Fruit fly (Drosophila melanogaster) whole organism, prepupa: Measurements from ENCODE around the gene GstD1.
A peak's percentile ranks its signal among the peaks of the same experiment; 100 is the strongest.

Source experiments
- CG10669 ChIP-seq: fragments of 200-800 bp; sonication (Bioruptor generic); optimal IDR thresholded peaks from 3 replicates; lab custom pipeline; 2018; ENCODE audit warnings: missing biosample characterization, mild to moderate bottlenecking, missing genetic modification characterization, moderate library complexity
- CG11294 ChIP-seq: fragments of 200-800 bp; sonication (Bioruptor generic); IDR thresholded peaks from 2 replicates; pipeline ENCODE4 v1.3.6; 2022; ENCODE audit warnings: missing biosample characterization, missing genetic modification characterization
- CG15336 ChIP-seq: fragments of 200-800 bp; sonication (Bioruptor generic); IDR thresholded peaks from 2 replicates; pipeline ENCODE4 v1.3.6; 2022; ENCODE audit warnings: missing biosample characterization, missing genetic modification characterization
- CG1621 ChIP-seq: fragments of 200-800 bp; sonication (Bioruptor generic); optimal IDR thresholded peaks from 3 replicates; lab custom pipeline; 2018; ENCODE audit warnings: missing biosample characterization, mild to moderate bottlenecking, missing genetic modification characterization
- CG32006 ChIP-seq: fragments of 200-800 bp; sonication (Bioruptor generic); optimal IDR thresholded peaks from 3 replicates; lab custom pipeline; 2017; ENCODE audit warnings: missing biosample characterization, mild to moderate bottlenecking, missing genetic modification characterization
- CG4318 ChIP-seq: fragments of 200-800 bp; sonication (Bioruptor generic); optimal IDR thresholded peaks from 3 replicates; lab custom pipeline; 2017; ENCODE audit warnings: missing biosample characterization, mild to moderate bottlenecking, missing genetic modification characterization
- CG6163 ChIP-seq: fragments of 200-800 bp; sonication (Bioruptor generic); IDR thresholded peaks from 3 replicates; pipeline ENCODE4 v1.3.6; 2022; ENCODE audit warnings: missing biosample characterization, missing genetic modification characterization
- CG6276 ChIP-seq: fragments of 200-800 bp; sonication (Bioruptor generic); optimal IDR thresholded peaks from 2 replicates; lab custom pipeline; 2017; ENCODE audit warnings: missing biosample characterization, mild to moderate bottlenecking, missing genetic modification characterization
- CG6854 ChIP-seq: fragments of 200-800 bp; sonication (Bioruptor generic); optimal IDR thresholded peaks from 2 replicates; lab custom pipeline; 2017; ENCODE audit warnings: missing biosample characterization, mild to moderate bottlenecking, missing genetic modification characterization
- CG7368 ChIP-seq: fragments of 200-800 bp; sonication (Bioruptor generic); optimal IDR thresholded peaks from 3 replicates; lab custom pipeline; 2016; ENCODE audit warnings: missing biosample characterization, missing genetic modification characterization
- CG8119 ChIP-seq: fragments of 200-800 bp; sonication (Bioruptor generic); IDR thresholded peaks from 3 replicates; pipeline ENCODE4 v1.3.6; 2022; ENCODE audit warnings: missing biosample characterization, missing genetic modification characterization
- CG8319 ChIP-seq: fragments of 200-800 bp; sonication (Bioruptor generic); optimal IDR thresholded peaks from 3 replicates; lab custom pipeline; 2016; ENCODE audit warnings: missing biosample characterization, missing genetic modification characterization
- CG8632 ChIP-seq: fragments of 200-800 bp; sonication (Bioruptor generic); optimal IDR thresholded peaks from 3 replicates; lab custom pipeline; 2016; ENCODE audit warnings: missing biosample characterization, missing genetic modification characterization
- Eip75B ChIP-seq: fragments of 200-800 bp; sonication (Bioruptor generic); optimal IDR thresholded peaks from 3 replicates; lab custom pipeline; 2016; ENCODE audit warnings: missing biosample characterization, missing genetic modification characterization
- Eip78C ChIP-seq: fragments of 200-800 bp; sonication (Bioruptor generic); peaks from one replicate; lab custom pipeline; 2016; ENCODE audit warnings: missing biosample characterization, missing genetic modification characterization
- Ets21C ChIP-seq: fragments of 200-800 bp; sonication (Bioruptor generic); optimal IDR thresholded peaks from 3 replicates; lab custom pipeline; 2016; ENCODE audit warnings: missing biosample characterization, missing genetic modification characterization
- Ets96B ChIP-seq: fragments of 200-800 bp; optimal IDR thresholded peaks from 2 replicates; lab custom pipeline; 2019; ENCODE audit warnings: missing biosample characterization, mild to moderate bottlenecking, missing genetic modification characterization, moderate library complexity
- Gug ChIP-seq: fragments of 200-800 bp; sonication (Bioruptor generic); IDR thresholded peaks from 2 replicates; pipeline ENCODE4 v1.3.6; 2022; ENCODE audit warnings: missing biosample characterization, missing genetic modification characterization
- Hr38 ChIP-seq: sonication (Bioruptor generic); optimal IDR thresholded peaks from 2 replicates; lab custom pipeline; 2016; ENCODE audit warnings: missing biosample characterization, missing genetic modification characterization
- Hr4 ChIP-seq: fragments of 200-800 bp; sonication (Bioruptor generic); optimal IDR thresholded peaks from 3 replicates; lab custom pipeline; 2016; ENCODE audit warnings: missing biosample characterization, missing genetic modification characterization
- Lpt ChIP-seq: fragments of 200-800 bp; sonication (Bioruptor generic); optimal IDR thresholded peaks from 3 replicates; lab custom pipeline; 2016; ENCODE audit warnings: missing biosample characterization, missing genetic modification characterization
- Met ChIP-seq: fragments of 200-800 bp; sonication (Bioruptor generic); optimal IDR thresholded peaks from 3 replicates; lab custom pipeline; 2016; ENCODE audit warnings: missing biosample characterization, missing genetic modification characterization
- OdsH ChIP-seq: fragments of 200-800 bp; sonication (Bioruptor generic); optimal IDR thresholded peaks from 3 replicates; lab custom pipeline; 2016; ENCODE audit warnings: missing biosample characterization, missing genetic modification characterization
- Sox14 ChIP-seq: fragments of 200-800 bp; sonication (Bioruptor generic); optimal IDR thresholded peaks from 3 replicates; lab custom pipeline; 2016; ENCODE audit warnings: missing biosample characterization, missing genetic modification characterization
- Sox15 ChIP-seq: fragments of 200-800 bp; sonication (Bioruptor generic); optimal IDR thresholded peaks from 3 replicates; lab custom pipeline; 2016; ENCODE audit warnings: missing biosample characterization, missing genetic modification characterization
- achi ChIP-seq: fragments of 200-800 bp; sonication (Bioruptor generic); optimal IDR thresholded peaks from 3 replicates; lab custom pipeline; 2016; ENCODE audit warnings: missing biosample characterization, missing genetic modification characterization
- acj6 ChIP-seq: fragments of 200-800 bp; sonication (Bioruptor generic); optimal IDR thresholded peaks from 3 replicates; lab custom pipeline; 2016; ENCODE audit warnings: missing biosample characterization, missing genetic modification characterization
- cyc ChIP-seq: fragments of 200-800 bp; sonication (Bioruptor generic); optimal IDR thresholded peaks from 3 replicates; lab custom pipeline; 2016; ENCODE audit warnings: missing biosample characterization, missing genetic modification characterization
- dac ChIP-seq: fragments of 200-800 bp; sonication (Bioruptor generic); optimal IDR thresholded peaks from 2 replicates; lab custom pipeline; 2017; ENCODE audit warnings: missing biosample characterization, mild to moderate bottlenecking, missing genetic modification characterization
- eg ChIP-seq: fragments of 200-800 bp; sonication (Bioruptor generic); IDR thresholded peaks from 3 replicates; pipeline ENCODE4 v1.3.6; 2022; ENCODE audit warnings: missing biosample characterization, missing genetic modification characterization
- net ChIP-seq: fragments of 200-800 bp; sonication (Bioruptor generic); optimal IDR thresholded peaks from 3 replicates; lab custom pipeline; 2016; ENCODE audit warnings: missing biosample characterization, missing genetic modification characterization
- pdm3 ChIP-seq: fragments of 200-800 bp; sonication (Bioruptor generic); optimal IDR thresholded peaks from 3 replicates; lab custom pipeline; 2016; ENCODE audit warnings: missing biosample characterization, missing genetic modification characterization
- spab ChIP-seq: fragments of 200-800 bp; sonication (Bioruptor generic); optimal IDR thresholded peaks from 2 replicates; lab custom pipeline; 2017; ENCODE audit warnings: missing biosample characterization, mild to moderate bottlenecking, missing genetic modification characterization, missing genetic modification reagents
- ss ChIP-seq, 2 experiments: fragments of 200-800 bp; sonication (Bioruptor generic); optimal IDR thresholded peaks; 2 replicates in 1 of 2; 3 replicates in 1 of 2; lab custom pipeline; 2017 to 2018; ENCODE audit warnings: mild to moderate bottlenecking in 2 of 2, missing biosample characterization in 2 of 2, missing genetic modification characterization in 2 of 2, moderate library complexity in 1 of 2
- svp ChIP-seq: fragments of 200-800 bp; sonication (Bioruptor generic); peaks from one replicate; lab custom pipeline; 2016; ENCODE audit warnings: missing biosample characterization, missing genetic modification characterization
- vri ChIP-seq: fragments of 200-800 bp; sonication (Bioruptor generic); optimal IDR thresholded peaks from 3 replicates; lab custom pipeline; 2016; ENCODE audit warnings: missing biosample characterization, mild to moderate bottlenecking, missing genetic modification characterization

Gene GstD1

dm6 chr3R:12382563-12382962 is 13.5 kb upstream of the GstD1 start, which contains the start of gene CG10035:
Gene CG10035 (minus strand): TSS chr3R:12382691.
- TF ChIP-seq dac (GFP tag; lab: Kevin White, UChicago) (no peak), CG8632 (GFP tag; lab: Kevin White, UChicago) (no peak), ss (GFP tag; optimal IDR thresholded peaks at IDR 0.05; lab: Kevin White, UChicago) (no peak)

DNA sequence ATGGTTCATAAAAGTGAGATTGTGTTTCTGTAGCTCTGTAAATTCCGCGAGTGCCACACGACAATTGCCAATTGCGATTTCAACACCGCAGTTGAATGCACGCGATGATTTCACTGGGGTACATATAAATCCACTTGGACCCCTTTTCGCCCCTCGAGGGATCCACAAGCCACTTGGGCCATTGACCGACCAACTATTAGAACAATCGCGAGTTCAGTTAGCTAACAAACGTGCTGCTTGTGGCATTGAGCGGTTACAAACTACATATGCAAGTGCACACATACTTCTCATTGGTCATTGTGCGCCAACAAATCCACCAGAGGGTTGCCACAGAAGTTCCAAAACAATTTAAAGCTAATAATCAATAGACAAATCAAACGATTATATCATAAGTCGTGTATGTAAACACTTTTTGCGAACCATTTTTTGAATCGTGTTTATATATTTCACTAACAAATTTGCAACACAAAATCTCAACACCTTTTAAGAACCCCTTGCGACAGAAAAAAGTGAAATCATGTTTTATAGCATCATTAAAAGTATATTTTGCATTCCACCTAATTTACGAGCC is 12.1 kb upstream of the GstD1 start:
- peak; percentile 54 for TF ChIP-seq eg (GFP tag; lab: Robert Waterston, UW)
- TF ChIP-seq pdm3 (GFP tag; lab: Kevin White, UChicago): peak; percentile 34
- TF ChIP-seq Hr4 (GFP tag; lab: Kevin White, UChicago): peak; percentile 54
- TF ChIP-seq CG8632 (GFP tag; lab: Kevin White, UChicago): no peak
- TF ChIP-seq dac (GFP tag; lab: Kevin White, UChicago): peak; percentile 23
- TF ChIP-seq net (GFP tag; lab: Kevin White, UChicago): peak; percentile 3
- peak; percentile 74 for TF ChIP-seq CG15336 (GFP tag; lab: Robert Waterston, UW)
- peak; percentile 78 for TF ChIP-seq CG32006 (GFP tag; lab: Kevin White, UChicago)
- TF ChIP-seq Gug: 0 out of 2 replicates have a peak, but pooled peaks have one; percentile 38
- TF ChIP-seq Eip75B: no peak
- peak; percentile 44 for TF ChIP-seq CG6276 (GFP tag; lab: Kevin White, UChicago)
- peak; percentile 60 for TF ChIP-seq Eip78C (GFP tag; lab: Kevin White, UChicago)
- TF ChIP-seq OdsH: no peak
- no peak for TF ChIP-seq CG10669 (GFP tag; lab: Kevin White, UChicago)
- peak; percentile 31; the same call in 1 of the 2 replicates for TF ChIP-seq CG11294 (GFP tag; lab: Robert Waterston, UW)
- TF ChIP-seq Met (GFP tag; lab: Kevin White, UChicago): no peak
- no peak for TF ChIP-seq CG7368
- TF ChIP-seq achi (GFP tag; lab: Kevin White, UChicago): peak; percentile 27
- TF ChIP-seq svp: peak; percentile 70
- peak; percentile 54 for TF ChIP-seq CG4318 (GFP tag; lab: Kevin White, UChicago)
- peak; percentile 0 for TF ChIP-seq Sox14 (GFP tag; lab: Kevin White, UChicago)
- peak; percentile 77 for TF ChIP-seq CG6163
- TF ChIP-seq Lpt: peak; percentile 45
- no peak for TF ChIP-seq Ets21C (GFP tag; lab: Kevin White, UChicago)
- no peak for TF ChIP-seq ss (GFP tag; optimal IDR thresholded peaks at IDR 0.05; lab: Kevin White, UChicago)
- TF ChIP-seq CG8119 (GFP tag; lab: Robert Waterston, UW): peak; percentile 66

DNA sequence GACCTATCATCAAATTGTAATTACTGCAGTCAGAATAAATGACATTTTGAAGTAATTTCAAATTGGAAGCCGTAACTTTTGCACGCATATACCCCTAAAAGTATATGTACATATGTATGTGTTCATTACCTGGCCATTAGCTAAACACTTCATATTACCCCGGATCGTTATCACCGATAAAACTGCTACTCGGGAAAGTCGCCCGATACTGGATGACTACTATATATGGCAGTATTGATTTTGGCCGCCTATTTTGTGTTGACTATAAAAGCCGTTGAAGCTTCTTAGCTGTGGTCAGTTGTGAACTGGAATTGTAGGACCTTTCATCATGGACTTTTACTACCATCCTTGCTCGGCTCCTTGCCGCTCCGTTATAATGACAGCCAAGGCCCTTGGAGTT is 10.6 kb upstream of the GstD1 start, which contains the start of gene GstD8:
Gene GstD8, plus strand, starts transcription at position 301 of the 400 bp plus-strand sequence.
- TF ChIP-seq Ets96B (no peak), CG6276 (GFP tag; lab: Kevin White, UChicago) (no peak), spab (GFP tag; lab: Kevin White, UChicago) (no peak), net (GFP tag; lab: Kevin White, UChicago) (no peak)

DNA sequence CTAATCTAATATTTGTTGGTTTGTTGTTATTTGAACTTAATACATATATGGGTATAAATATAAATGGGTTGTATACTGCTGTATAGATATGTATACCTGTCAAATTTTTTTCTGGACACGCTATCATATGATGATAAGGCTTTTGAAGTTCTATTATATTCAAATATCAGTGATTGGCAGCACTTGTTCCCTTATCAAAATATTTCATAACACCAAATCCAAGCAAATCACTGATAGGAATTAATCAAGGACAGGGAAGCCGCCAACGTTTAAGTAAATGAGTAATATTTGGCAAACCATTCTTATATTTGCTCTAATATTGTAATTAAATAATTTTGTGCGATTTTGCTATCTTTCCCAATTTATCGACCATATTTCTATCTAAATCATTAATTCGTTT is 10.2 kb upstream of the GstD1 start:
- TF ChIP-seq pdm3 (GFP tag; lab: Kevin White, UChicago) (no peak), vri (GFP tag; lab: Kevin White, UChicago) (peak; percentile 84)

DNA sequence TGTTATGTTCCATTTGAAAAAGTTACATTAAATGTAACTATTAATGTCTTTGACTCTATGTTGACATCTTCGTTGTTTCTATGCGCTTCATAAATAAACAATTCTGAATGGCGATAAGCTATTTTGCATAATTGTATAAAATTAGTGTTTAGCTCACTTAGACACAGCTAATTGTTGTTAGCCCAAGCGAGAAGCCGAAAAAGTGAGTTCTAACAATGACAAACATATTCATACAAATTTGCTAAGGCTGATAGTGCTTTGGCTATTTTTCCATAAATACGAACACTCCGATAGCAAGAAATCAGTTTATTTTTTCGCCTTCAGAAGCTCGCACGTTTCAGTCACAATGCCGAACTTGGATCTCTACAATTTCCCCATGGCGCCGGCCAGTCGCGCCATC is 9.1 kb upstream of the GstD1 start, which contains the start of gene GstD7:
Gene GstD7, plus strand, starts transcription at position 301 of the 400 bp plus-strand sequence.
- no peak for TF ChIP-seq Gug
- TF ChIP-seq OdsH: no peak
- no peak for TF ChIP-seq CG1621 (tag; lab: Kevin White, UChicago)
- TF ChIP-seq cyc (GFP tag; lab: Kevin White, UChicago): no peak
- TF ChIP-seq Hr38: no peak
- no peak for TF ChIP-seq acj6
- no peak for TF ChIP-seq Sox15 (GFP tag; lab: Kevin White, UChicago)
- no peak for TF ChIP-seq CG11294 (GFP tag; lab: Robert Waterston, UW)
- TF ChIP-seq Eip75B: no peak
- no peak for TF ChIP-seq CG8319 (GFP tag; lab: Kevin White, UChicago)
- no peak for TF ChIP-seq svp
- no peak for TF ChIP-seq eg (GFP tag; lab: Robert Waterston, UW)
- no peak for TF ChIP-seq CG6854 (GFP tag; lab: Kevin White, UChicago)
